Fruit fly (Drosophila melanogaster) whole organism, larva: Measurements from ENCODE around the gene twe.

Source experiments
- noc ChIP-seq: fragments of 200-800 bp; sonication (Bioruptor generic); optimal IDR thresholded peaks from 3 replicates; lab custom pipeline; 2019; ENCODE audit warnings: missing biosample characterization, mild to moderate bottlenecking, missing genetic modification characterization, moderate library complexity

twe gene

dm6 chr2L:16285692-16286359 lies 24.1 kb upstream of the twe start:
- TF ChIP-seq noc (tag; lab: Kevin White, UChicago) = peak; percentile 83

- peak; percentile 72 for TF ChIP-seq noc (tag; lab: Kevin White, UChicago)
Measured at dm6 chr2L:16284306-16285299, 22.9 kb upstream of the twe start.

dm6 chr2L:16282856-16283255 lies 21.2 kb upstream of the twe start:
- no peak for TF ChIP-seq noc (tag; lab: Kevin White, UChicago)

dm6 chr2L:16282077-16282471 lies 20.4 kb upstream of the twe start:
- TF ChIP-seq noc (tag; lab: Kevin White, UChicago) = no peak

dm6 chr2L:16281419-16282076 lies 19.9 kb upstream of the twe start:
- no peak for TF ChIP-seq noc (tag; lab: Kevin White, UChicago)

dm6 chr2L:16279774-16280252 lies 18.1 kb upstream of the twe start:
- TF ChIP-seq noc (tag; lab: Kevin White, UChicago) = peak; percentile 67

- TF ChIP-seq noc (tag; lab: Kevin White, UChicago) = no peak
Measured at dm6 chr2L:16278842-16279241, 17.2 kb upstream of the twe start.

- no peak for TF ChIP-seq noc (tag; lab: Kevin White, UChicago)
Measured at dm6 chr2L:16277922-16278321, 16.2 kb upstream of the twe start.

dm6 chr2L:16276820-16277219 lies 15.1 kb upstream of the twe start:
- TF ChIP-seq noc (tag; lab: Kevin White, UChicago) = no peak

- TF ChIP-seq noc (tag; lab: Kevin White, UChicago) = no peak
Measured at dm6 chr2L:16275809-16276178, 14.1 kb upstream of the twe start.

dm6 chr2L:16275177-16275808 lies 13.6 kb upstream of the twe start:
- TF ChIP-seq noc (tag; lab: Kevin White, UChicago) = no peak

- no peak for TF ChIP-seq noc (tag; lab: Kevin White, UChicago)
Measured at dm6 chr2L:16274100-16274499, 12.4 kb upstream of the twe start.

- no peak for TF ChIP-seq noc (tag; lab: Kevin White, UChicago)
Measured at dm6 chr2L:16273439-16273838, 11.8 kb upstream of the twe start.

- no peak for TF ChIP-seq noc (tag; lab: Kevin White, UChicago)
Measured at dm6 chr2L:16272730-16273129, 11.1 kb upstream of the twe start.

dm6 chr2L:16271486-16271806 lies 9.8 kb upstream of the twe start:
- no peak for TF ChIP-seq noc (tag; lab: Kevin White, UChicago)
